Fruit fly (Drosophila melanogaster): ENCODE measurements around the gene cona.

dm6 chr3R:18381014-18381512, 4.6 kb upstream of the cona start, which contains the start of gene CG7675:
- TF ChIP-seq CG14667 (GFP tag; IDR thresholded peaks at IDR 0.05) (no peak), CG15514 (GFP tag; optimal IDR thresholded peaks at IDR 0.05) (peak; percentile 2), CG12769 (tag; optimal IDR thresholded peaks at IDR 0.05) (peak; percentile 82), HLH4C (GFP tag; IDR thresholded peaks at IDR 0.05; ENCODE audit: partially characterized antibody) (no peak), CG17328 (GFP tag; IDR thresholded peaks at IDR 0.05) (no peak), esg (GFP tag; conservative IDR thresholded peaks at IDR 0.05) (no peak), sr (GFP tag; IDR thresholded peaks at IDR 0.05) (no peak), eve (GFP tag; optimal IDR thresholded peaks at IDR 0.05) (no peak), Fer1 (GFP tag; optimal IDR thresholded peaks at IDR 0.05) (no peak), CG16779 (GFP tag; IDR thresholded peaks at IDR 0.05) (no peak)
